Fruit fly (Drosophila melanogaster) whole organism, prepupa: Measurements from ENCODE around the gene CG12680.

Source experiments
- Blimp-1 ChIP-seq: fragments of 200-800 bp; sonication (Bioruptor generic); optimal IDR thresholded peaks from 3 replicates; lab custom pipeline; 2017; ENCODE audit warnings: missing biosample characterization, missing genetic modification characterization, mild to moderate bottlenecking, moderate library complexity, missing genetic modification reagents
- CG10631 ChIP-seq: fragments of 200-800 bp; sonication (Bioruptor generic); optimal IDR thresholded peaks from 2 replicates; lab custom pipeline; 2016; ENCODE audit warnings: missing biosample characterization, missing genetic modification characterization
- CG10669 ChIP-seq: fragments of 200-800 bp; sonication (Bioruptor generic); optimal IDR thresholded peaks from 3 replicates; lab custom pipeline; 2018; ENCODE audit warnings: missing biosample characterization, mild to moderate bottlenecking, missing genetic modification characterization, moderate library complexity
- CG11294 ChIP-seq: fragments of 200-800 bp; sonication (Bioruptor generic); IDR thresholded peaks from 2 replicates; pipeline ENCODE4 v1.3.6; 2022; ENCODE audit warnings: missing biosample characterization, missing genetic modification characterization
- CG11762 ChIP-seq: fragments of 200-800 bp; sonication (Bioruptor generic); optimal IDR thresholded peaks from 3 replicates; lab custom pipeline; 2016; ENCODE audit warnings: missing biosample characterization, missing genetic modification characterization; ENCODE audit not compliant: insufficient read depth
- CG15336 ChIP-seq: fragments of 200-800 bp; sonication (Bioruptor generic); IDR thresholded peaks from 2 replicates; pipeline ENCODE4 v1.3.6; 2022; ENCODE audit warnings: missing biosample characterization, missing genetic modification characterization
- CG1621 ChIP-seq: fragments of 200-800 bp; sonication (Bioruptor generic); optimal IDR thresholded peaks from 3 replicates; lab custom pipeline; 2018; ENCODE audit warnings: missing biosample characterization, mild to moderate bottlenecking, missing genetic modification characterization
- CG16779 ChIP-seq: fragments of 200-800 bp; sonication (Bioruptor generic); optimal IDR thresholded peaks from 3 replicates; lab custom pipeline; 2017; ENCODE audit warnings: missing biosample characterization, mild to moderate bottlenecking, missing genetic modification characterization
- CG31627 ChIP-seq: fragments of 200-800 bp; sonication (Bioruptor generic); optimal IDR thresholded peaks from 3 replicates; lab custom pipeline; 2016; ENCODE audit warnings: missing biosample characterization, missing genetic modification characterization
- CG32006 ChIP-seq: fragments of 200-800 bp; sonication (Bioruptor generic); optimal IDR thresholded peaks from 3 replicates; lab custom pipeline; 2017; ENCODE audit warnings: missing biosample characterization, mild to moderate bottlenecking, missing genetic modification characterization
- CG34406 ChIP-seq: fragments of 200-800 bp; sonication (Bioruptor generic); optimal IDR thresholded peaks from 3 replicates; lab custom pipeline; 2016; ENCODE audit warnings: missing biosample characterization, missing genetic modification characterization
- CG3919 ChIP-seq: fragments of 200-800 bp; sonication (Bioruptor generic); optimal IDR thresholded peaks from 3 replicates; lab custom pipeline; 2016; ENCODE audit warnings: missing biosample characterization, missing genetic modification characterization
- CG6163 ChIP-seq: fragments of 200-800 bp; sonication (Bioruptor generic); IDR thresholded peaks from 3 replicates; pipeline ENCODE4 v1.3.6; 2022; ENCODE audit warnings: missing biosample characterization, missing genetic modification characterization
- CG6276 ChIP-seq: fragments of 200-800 bp; sonication (Bioruptor generic); optimal IDR thresholded peaks from 2 replicates; lab custom pipeline; 2017; ENCODE audit warnings: missing biosample characterization, mild to moderate bottlenecking, missing genetic modification characterization
- CG6792 ChIP-seq: fragments of 200-800 bp; sonication (Bioruptor generic); optimal IDR thresholded peaks from 3 replicates; lab custom pipeline; 2016; ENCODE audit warnings: missing biosample characterization, missing genetic modification characterization
- CG6854 ChIP-seq: fragments of 200-800 bp; sonication (Bioruptor generic); optimal IDR thresholded peaks from 2 replicates; lab custom pipeline; 2017; ENCODE audit warnings: missing biosample characterization, mild to moderate bottlenecking, missing genetic modification characterization
- CG8119 ChIP-seq: fragments of 200-800 bp; sonication (Bioruptor generic); IDR thresholded peaks from 3 replicates; pipeline ENCODE4 v1.3.6; 2022; ENCODE audit warnings: missing biosample characterization, missing genetic modification characterization
- CG8319 ChIP-seq: fragments of 200-800 bp; sonication (Bioruptor generic); optimal IDR thresholded peaks from 3 replicates; lab custom pipeline; 2016; ENCODE audit warnings: missing biosample characterization, missing genetic modification characterization
- CG8632 ChIP-seq: fragments of 200-800 bp; sonication (Bioruptor generic); optimal IDR thresholded peaks from 3 replicates; lab custom pipeline; 2016; ENCODE audit warnings: missing biosample characterization, missing genetic modification characterization
- Eip75B ChIP-seq: fragments of 200-800 bp; sonication (Bioruptor generic); optimal IDR thresholded peaks from 3 replicates; lab custom pipeline; 2016; ENCODE audit warnings: missing biosample characterization, missing genetic modification characterization
- Eip78C ChIP-seq: fragments of 200-800 bp; sonication (Bioruptor generic); peaks from one replicate; lab custom pipeline; 2016; ENCODE audit warnings: missing biosample characterization, missing genetic modification characterization
- Eip93F ChIP-seq: fragments of 200-800 bp; sonication (Bioruptor generic); optimal IDR thresholded peaks from 2 replicates; lab custom pipeline; 2016; ENCODE audit warnings: missing biosample characterization, mild to moderate bottlenecking, missing genetic modification characterization
- Ets21C ChIP-seq: fragments of 200-800 bp; sonication (Bioruptor generic); optimal IDR thresholded peaks from 3 replicates; lab custom pipeline; 2016; ENCODE audit warnings: missing biosample characterization, missing genetic modification characterization
- Ets96B ChIP-seq: fragments of 200-800 bp; optimal IDR thresholded peaks from 2 replicates; lab custom pipeline; 2019; ENCODE audit warnings: missing biosample characterization, mild to moderate bottlenecking, missing genetic modification characterization, moderate library complexity
- Gug ChIP-seq: fragments of 200-800 bp; sonication (Bioruptor generic); IDR thresholded peaks from 2 replicates; pipeline ENCODE4 v1.3.6; 2022; ENCODE audit warnings: missing biosample characterization, missing genetic modification characterization
- Hr38 ChIP-seq: sonication (Bioruptor generic); optimal IDR thresholded peaks from 2 replicates; lab custom pipeline; 2016; ENCODE audit warnings: missing biosample characterization, missing genetic modification characterization
- Hr4 ChIP-seq: fragments of 200-800 bp; sonication (Bioruptor generic); optimal IDR thresholded peaks from 3 replicates; lab custom pipeline; 2016; ENCODE audit warnings: missing biosample characterization, missing genetic modification characterization
- Met ChIP-seq: fragments of 200-800 bp; sonication (Bioruptor generic); optimal IDR thresholded peaks from 3 replicates; lab custom pipeline; 2016; ENCODE audit warnings: missing biosample characterization, missing genetic modification characterization
- Smox ChIP-seq: fragments of 200-800 bp; sonication (Bioruptor generic); optimal IDR thresholded peaks from 3 replicates; lab custom pipeline; 2016; ENCODE audit warnings: missing biosample characterization, missing genetic modification characterization
- Sox14 ChIP-seq: fragments of 200-800 bp; sonication (Bioruptor generic); optimal IDR thresholded peaks from 3 replicates; lab custom pipeline; 2016; ENCODE audit warnings: missing biosample characterization, missing genetic modification characterization
- Sox15 ChIP-seq: fragments of 200-800 bp; sonication (Bioruptor generic); optimal IDR thresholded peaks from 3 replicates; lab custom pipeline; 2016; ENCODE audit warnings: missing biosample characterization, missing genetic modification characterization
- achi ChIP-seq: fragments of 200-800 bp; sonication (Bioruptor generic); optimal IDR thresholded peaks from 3 replicates; lab custom pipeline; 2016; ENCODE audit warnings: missing biosample characterization, missing genetic modification characterization
- acj6 ChIP-seq: fragments of 200-800 bp; sonication (Bioruptor generic); optimal IDR thresholded peaks from 3 replicates; lab custom pipeline; 2016; ENCODE audit warnings: missing biosample characterization, missing genetic modification characterization
- cyc ChIP-seq: fragments of 200-800 bp; sonication (Bioruptor generic); optimal IDR thresholded peaks from 3 replicates; lab custom pipeline; 2016; ENCODE audit warnings: missing biosample characterization, missing genetic modification characterization
- dac ChIP-seq: fragments of 200-800 bp; sonication (Bioruptor generic); optimal IDR thresholded peaks from 2 replicates; lab custom pipeline; 2017; ENCODE audit warnings: missing biosample characterization, mild to moderate bottlenecking, missing genetic modification characterization
- eg ChIP-seq: fragments of 200-800 bp; sonication (Bioruptor generic); IDR thresholded peaks from 3 replicates; pipeline ENCODE4 v1.3.6; 2022; ENCODE audit warnings: missing biosample characterization, missing genetic modification characterization
- esn ChIP-seq: fragments of 200-800 bp; sonication (Bioruptor generic); optimal IDR thresholded peaks from 2 replicates; lab custom pipeline; 2016; ENCODE audit warnings: missing biosample characterization, mild to moderate bottlenecking, missing genetic modification characterization, moderate library complexity
- fd59A ChIP-seq: fragments of 200-800 bp; sonication (Bioruptor generic); optimal IDR thresholded peaks from 2 replicates; lab custom pipeline; 2017; ENCODE audit warnings: missing biosample characterization, mild to moderate bottlenecking, missing genetic modification characterization, missing genetic modification reagents
- fd85E ChIP-seq: fragments of 200-800 bp; sonication (Bioruptor generic); optimal IDR thresholded peaks from 3 replicates; lab custom pipeline; 2016; ENCODE audit warnings: missing biosample characterization, missing genetic modification characterization
- fkh ChIP-seq: fragments of 200-800 bp; sonication (Bioruptor generic); optimal IDR thresholded peaks from 3 replicates; lab custom pipeline; 2017; ENCODE audit warnings: missing biosample characterization, mild to moderate bottlenecking, missing genetic modification characterization, moderate library complexity
- lz ChIP-seq: fragments of 200-800 bp; sonication (Bioruptor generic); optimal IDR thresholded peaks from 3 replicates; lab custom pipeline; 2016; ENCODE audit warnings: missing biosample characterization, missing genetic modification characterization
- net ChIP-seq: fragments of 200-800 bp; sonication (Bioruptor generic); optimal IDR thresholded peaks from 3 replicates; lab custom pipeline; 2016; ENCODE audit warnings: missing biosample characterization, missing genetic modification characterization
- pdm3 ChIP-seq: fragments of 200-800 bp; sonication (Bioruptor generic); optimal IDR thresholded peaks from 3 replicates; lab custom pipeline; 2016; ENCODE audit warnings: missing biosample characterization, missing genetic modification characterization
- salr ChIP-seq, 2 experiments: fragments of 200-800 bp; sonication (Bioruptor generic); optimal IDR thresholded peaks; 3 replicates each; lab custom pipeline; 2016 to 2018; ENCODE audit warnings: missing biosample characterization in 2 of 2, missing genetic modification characterization in 2 of 2, mild to moderate bottlenecking in 1 of 2
- ss ChIP-seq, 2 experiments: fragments of 200-800 bp; sonication (Bioruptor generic); optimal IDR thresholded peaks; 2 replicates in 1 of 2; 3 replicates in 1 of 2; lab custom pipeline; 2017 to 2018; ENCODE audit warnings: mild to moderate bottlenecking in 2 of 2, missing biosample characterization in 2 of 2, missing genetic modification characterization in 2 of 2, moderate library complexity in 1 of 2
- topi ChIP-seq: fragments of 200-800 bp; sonication (Bioruptor generic); optimal IDR thresholded peaks from 3 replicates; lab custom pipeline; 2016; ENCODE audit warnings: missing biosample characterization, missing genetic modification characterization
- vri ChIP-seq: fragments of 200-800 bp; sonication (Bioruptor generic); optimal IDR thresholded peaks from 3 replicates; lab custom pipeline; 2016; ENCODE audit warnings: missing biosample characterization, mild to moderate bottlenecking, missing genetic modification characterization

Gene CG12680

DNA sequence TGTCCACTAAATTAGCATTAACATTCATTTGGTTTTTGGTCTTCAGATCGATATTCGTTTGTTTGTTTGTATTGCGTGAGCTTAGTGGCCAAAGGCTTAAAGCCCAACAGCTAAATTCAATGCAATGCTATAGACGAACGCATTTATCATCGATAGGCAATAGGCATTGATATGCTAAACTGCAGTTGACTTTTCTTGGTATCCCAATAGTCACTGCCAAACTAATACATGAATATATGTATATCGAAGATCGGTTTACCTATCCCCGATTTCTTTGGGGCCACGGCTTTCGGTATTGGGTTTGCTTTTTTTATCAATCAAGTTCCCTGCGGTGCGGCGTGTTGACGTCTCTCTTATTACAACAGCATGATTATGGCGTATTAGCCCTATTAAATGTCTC lies 42.9 kb downstream of the CG12680 start:
- TF ChIP-seq Gug (GFP tag; lab: Robert Waterston, UW) (no peak), fd85E (no peak), CG6276 (GFP tag; lab: Kevin White, UChicago) (no peak), CG16779 (tag; lab: Kevin White, UChicago) (no peak), CG31627 (no peak), lz (GFP tag; lab: Kevin White, UChicago) (no peak), Hr4 (GFP tag; lab: Kevin White, UChicago) (no peak), CG10631 (GFP tag; lab: Kevin White, UChicago) (no peak), CG6854 (GFP tag; lab: Kevin White, UChicago) (no peak), Ets21C (GFP tag; lab: Kevin White, UChicago) (no peak), Met (no peak), Eip75B (GFP tag; lab: Kevin White, UChicago) (no peak), CG6792 (GFP tag; lab: Kevin White, UChicago) (no peak)

DNA sequence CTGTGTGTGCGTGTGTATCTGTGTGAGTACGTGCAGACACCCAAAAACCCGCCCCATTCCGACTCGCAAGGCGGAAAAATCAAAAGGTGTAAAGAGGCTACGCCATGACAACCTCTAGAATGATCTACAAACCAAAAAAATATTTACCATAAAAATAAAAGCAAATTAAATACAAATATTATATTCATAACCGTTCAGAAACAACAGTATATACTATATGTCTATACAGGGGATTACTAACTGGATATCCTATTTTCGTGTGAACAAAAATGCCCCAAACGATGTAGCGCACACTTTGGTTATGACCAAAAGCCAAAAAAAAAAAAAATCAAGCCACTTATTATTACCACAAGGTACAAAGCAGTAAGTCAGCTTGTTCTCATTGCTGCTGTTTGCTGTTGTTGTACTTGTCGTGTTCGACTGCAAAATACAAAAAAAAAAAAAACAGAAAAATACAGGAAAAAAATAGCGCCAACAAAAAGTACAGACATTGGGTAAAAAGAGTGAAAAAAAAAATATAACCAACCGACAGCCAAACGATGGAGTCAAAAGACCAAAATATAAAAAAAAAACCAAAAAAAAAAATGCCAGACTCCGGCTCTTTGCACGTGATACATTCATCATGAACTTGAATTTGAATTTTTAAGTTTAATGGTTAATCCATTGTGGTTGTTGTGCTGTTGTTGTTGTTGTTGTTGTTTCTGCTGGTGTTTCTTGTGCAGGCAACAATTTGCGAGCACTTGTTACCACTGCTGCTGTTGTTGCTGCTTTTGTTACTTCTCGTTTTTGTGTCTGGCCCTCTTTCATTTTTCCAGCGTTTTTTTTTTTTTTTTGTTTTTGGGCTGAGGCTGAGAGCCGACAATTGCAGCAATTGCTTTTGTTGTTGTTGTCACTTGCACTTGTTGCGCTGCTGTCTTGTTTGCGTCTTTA lies 44.5 kb downstream of the CG12680 start:
- TF ChIP-seq CG10669 (GFP tag; lab: Kevin White, UChicago), result peak; percentile 39
- peak; percentile 73 to 77 for TF ChIP-seq ss (GFP tag; optimal IDR thresholded peaks at IDR 0.05; lab: Kevin White, UChicago)
- TF ChIP-seq net (GFP tag; lab: Kevin White, UChicago), result peak; percentile 56
- TF ChIP-seq Sox15 (GFP tag; lab: Kevin White, UChicago), result peak; percentile 38
- TF ChIP-seq Hr4 (GFP tag; lab: Kevin White, UChicago), result peak; percentile 83
- peak; percentile 22 for TF ChIP-seq CG11762 (GFP tag; lab: Kevin White, UChicago)
- TF ChIP-seq CG11294, result peak; percentile 77
- TF ChIP-seq Blimp-1, result peak; percentile 41
- peak; percentile 73 for TF ChIP-seq Eip93F
- TF ChIP-seq Met, result peak; percentile 87
- TF ChIP-seq cyc, result peak; percentile 81
- TF ChIP-seq Sox14 (GFP tag; lab: Kevin White, UChicago), result peak; percentile 67
- TF ChIP-seq eg (GFP tag; lab: Robert Waterston, UW), result peak; percentile 89
- peak; percentile 90 for TF ChIP-seq CG6163 (GFP tag; lab: Robert Waterston, UW)
- peak; percentile 66 for TF ChIP-seq CG16779 (tag; lab: Kevin White, UChicago)
- TF ChIP-seq CG31627, result peak; percentile 79
- peak; percentile 84 for TF ChIP-seq lz (GFP tag; lab: Kevin White, UChicago)
- no peak for TF ChIP-seq fkh (GFP tag; lab: Kevin White, UChicago)
- peak; percentile 54 for TF ChIP-seq Ets96B (tag; lab: Kevin White, UChicago)
- TF ChIP-seq fd59A (GFP tag; lab: Kevin White, UChicago), result no peak
- TF ChIP-seq fd85E, result no peak
- peak; percentile 97 for TF ChIP-seq Eip78C (GFP tag; lab: Kevin White, UChicago)
- peak; percentile 26 to 47 for TF ChIP-seq salr (GFP tag; optimal IDR thresholded peaks at IDR 0.05; lab: Kevin White, UChicago)
- TF ChIP-seq esn, result peak; percentile 88
- peak; percentile 81 for TF ChIP-seq CG8119 (GFP tag; lab: Robert Waterston, UW)
- TF ChIP-seq Smox (GFP tag; lab: Kevin White, UChicago), result peak; percentile 86
- peak; percentile 67 for TF ChIP-seq CG6276 (GFP tag; lab: Kevin White, UChicago)
- peak; percentile 72 for TF ChIP-seq CG32006 (GFP tag; lab: Kevin White, UChicago)
- peak; percentile 84 for TF ChIP-seq CG15336 (GFP tag; lab: Robert Waterston, UW)
- peak; percentile 65 for TF ChIP-seq Ets21C (GFP tag; lab: Kevin White, UChicago)
- TF ChIP-seq CG3919 (GFP tag; lab: Kevin White, UChicago), result peak; percentile 75
- peak; percentile 83 for TF ChIP-seq topi (GFP tag; lab: Kevin White, UChicago)
- peak; percentile 61 for TF ChIP-seq achi (GFP tag; lab: Kevin White, UChicago)
- peak; percentile 70 for TF ChIP-seq vri
- TF ChIP-seq Hr38 (GFP tag; lab: Kevin White, UChicago), result no peak
- TF ChIP-seq pdm3 (GFP tag; lab: Kevin White, UChicago), result peak; percentile 77
- TF ChIP-seq acj6 (GFP tag; lab: Kevin White, UChicago), result peak; percentile 75
- peak; percentile 72 for TF ChIP-seq CG34406 (GFP tag; lab: Kevin White, UChicago)
- TF ChIP-seq dac (GFP tag; lab: Kevin White, UChicago), result peak; percentile 15
- TF ChIP-seq CG8632 (GFP tag; lab: Kevin White, UChicago), result peak; percentile 61
- peak; percentile 25 for TF ChIP-seq CG1621
- no peak for TF ChIP-seq CG8319 (GFP tag; lab: Kevin White, UChicago)
